Worm (Caenorhabditis elegans) whole organism, mixed stage, embryonic: ENCODE measurements around the gene ZC395.11.

Source experiments
- M03D4.4 ChIP-seq: sonication (generic microtip); optimal IDR thresholded peaks from 2 replicates; lab custom pipeline; 2017; ENCODE audit warnings: mild to moderate bottlenecking, missing genetic modification characterization, missing compliant biosample characterization
- bed-3 ChIP-seq: fragments of 200-800 bp; sonication (Bioruptor generic); optimal IDR thresholded peaks from 3 replicates; lab custom pipeline; 2018; ENCODE audit warnings: mild to moderate bottlenecking, missing genetic modification characterization, moderate library complexity, missing compliant biosample characterization
- blmp-1 ChIP-seq: fragments of 150-350 bp; optimal IDR thresholded peaks from 2 replicates; lab custom pipeline; 2014; ENCODE audit warnings: missing biosample characterization, missing genetic modification characterization
- ceh-39 ChIP-seq: fragments of 150-350 bp; optimal IDR thresholded peaks from 2 replicates; lab custom pipeline; 2014; ENCODE audit warnings: missing biosample characterization, missing genetic modification characterization
- ceh-43 ChIP-seq: fragments of 200-800 bp; sonication (Bioruptor generic); optimal IDR thresholded peaks from 2 replicates; lab custom pipeline; 2018; ENCODE audit warnings: mild to moderate bottlenecking, missing genetic modification characterization, moderate library complexity, missing compliant biosample characterization
- ces-1 ChIP-seq: fragments of 150-350 bp; optimal IDR thresholded peaks from 2 replicates; lab custom pipeline; 2014; ENCODE audit warnings: missing biosample characterization, missing genetic modification reagents, missing genetic modification characterization
- cnd-1 ChIP-seq: fragments of 200-800 bp; sonication (Bioruptor generic); optimal IDR thresholded peaks from 2 replicates; lab custom pipeline; 2018; ENCODE audit warnings: mild to moderate bottlenecking, missing genetic modification characterization, missing compliant biosample characterization
- drap-1 ChIP-seq: fragments of 200-800 bp; sonication (Bioruptor generic); optimal IDR thresholded peaks from 3 replicates; lab custom pipeline; 2018; ENCODE audit warnings: mild to moderate bottlenecking, missing genetic modification characterization, missing compliant biosample characterization
- elt-1 ChIP-seq: sonication (generic microtip); optimal IDR thresholded peaks from 2 replicates; lab custom pipeline; 2017; ENCODE audit warnings: missing genetic modification characterization, mild to moderate bottlenecking, missing compliant biosample characterization, antibody characterized with exemption, moderate library complexity, borderline replicate concordance; ENCODE audit not compliant: insufficient read depth
- flh-1 ChIP-seq: fragments of 200-800 bp; sonication (Bioruptor generic); optimal IDR thresholded peaks from 2 replicates; lab custom pipeline; 2018; ENCODE audit warnings: mild to moderate bottlenecking, missing genetic modification characterization, moderate library complexity, missing compliant biosample characterization
- ham-2 ChIP-seq: fragments of 200-800 bp; sonication (Bioruptor generic); optimal IDR thresholded peaks from 2 replicates; lab custom pipeline; 2018; ENCODE audit warnings: mild to moderate bottlenecking, missing genetic modification characterization, missing compliant biosample characterization
- hlh-1 ChIP-seq: fragments of 150-350 bp; optimal IDR thresholded peaks from 2 replicates; lab custom pipeline; 2014; ENCODE audit warnings: missing biosample characterization, missing genetic modification reagents, missing genetic modification characterization
- lin-13 ChIP-seq: fragments of 150-350 bp; optimal IDR thresholded peaks from 2 replicates; lab custom pipeline; 2014; ENCODE audit warnings: missing biosample characterization, missing genetic modification characterization
- lin-32 ChIP-seq: fragments of 200-800 bp; sonication (Bioruptor generic); optimal IDR thresholded peaks from 2 replicates; lab custom pipeline; 2018; ENCODE audit warnings: mild to moderate bottlenecking, missing genetic modification characterization, missing compliant biosample characterization
- lsy-2 ChIP-seq: fragments of 150-350 bp; optimal IDR thresholded peaks from 2 replicates; lab custom pipeline; 2014; ENCODE audit warnings: missing biosample characterization, missing genetic modification characterization
- mab-5 ChIP-seq: fragments of 150-350 bp; optimal IDR thresholded peaks from 2 replicates; lab custom pipeline; 2014; ENCODE audit warnings: missing biosample characterization, missing genetic modification characterization
- mls-2 ChIP-seq: sonication (generic microtip); optimal IDR thresholded peaks from 2 replicates; lab custom pipeline; 2016; ENCODE audit warnings: mild to moderate bottlenecking, missing genetic modification characterization, moderate library complexity, missing compliant biosample characterization
- nhr-12 ChIP-seq: fragments of 150-350 bp; optimal IDR thresholded peaks from 2 replicates; lab custom pipeline; 2014; ENCODE audit warnings: missing biosample characterization, missing genetic modification characterization
- nhr-2 ChIP-seq: fragments of 150-350 bp; optimal IDR thresholded peaks from 2 replicates; lab custom pipeline; 2014; ENCODE audit warnings: missing biosample characterization, missing genetic modification characterization
- nhr-237 ChIP-seq: fragments of 150-350 bp; optimal IDR thresholded peaks from 2 replicates; lab custom pipeline; 2014; ENCODE audit warnings: missing biosample characterization, missing genetic modification characterization
- nhr-28 ChIP-seq: fragments of 150-350 bp; optimal IDR thresholded peaks from 2 replicates; lab custom pipeline; 2014; ENCODE audit warnings: missing biosample characterization, missing genetic modification characterization
- nhr-76 ChIP-seq: sonication (generic microtip); optimal IDR thresholded peaks from 2 replicates; lab custom pipeline; 2017; ENCODE audit warnings: missing biosample characterization, missing genetic modification characterization
- pha-4 ChIP-seq: fragments of 150-350 bp; optimal IDR thresholded peaks from 2 replicates; lab custom pipeline; 2018; ENCODE audit warnings: missing biosample characterization, missing genetic modification reagents, missing genetic modification characterization
- sem-2 ChIP-seq: fragments of 200-800 bp; sonication (Bioruptor generic); optimal IDR thresholded peaks from 2 replicates; lab custom pipeline; 2018; ENCODE audit warnings: mild to moderate bottlenecking, missing genetic modification characterization, missing compliant biosample characterization
- snpc-4 ChIP-seq: fragments of 150-350 bp; optimal IDR thresholded peaks from 2 replicates; lab custom pipeline; 2014; ENCODE audit warnings: missing biosample characterization, missing genetic modification characterization
- sptf-1 ChIP-seq: sonication (generic microtip); optimal IDR thresholded peaks from 2 replicates; lab custom pipeline; 2017; ENCODE audit warnings: mild to moderate bottlenecking, missing genetic modification characterization, moderate library complexity, missing compliant biosample characterization
- tbx-8 ChIP-seq: fragments of 200-800 bp; sonication (Bioruptor generic); optimal IDR thresholded peaks from 2 replicates; lab custom pipeline; 2018; ENCODE audit warnings: mild to moderate bottlenecking, missing genetic modification characterization, moderate library complexity, missing compliant biosample characterization
- unc-120 ChIP-seq: sonication (generic microtip); optimal IDR thresholded peaks from 2 replicates; lab custom pipeline; 2017; ENCODE audit warnings: missing genetic modification characterization, missing compliant biosample characterization; ENCODE audit not compliant: poor library complexity, severe bottlenecking
- unc-39 ChIP-seq: fragments of 150-350 bp; optimal IDR thresholded peaks from 2 replicates; lab custom pipeline; 2014; ENCODE audit warnings: missing biosample characterization, missing genetic modification characterization
- unc-62 ChIP-seq: fragments of 150-350 bp; optimal IDR thresholded peaks from 2 replicates; lab custom pipeline; 2014; ENCODE audit warnings: missing biosample characterization, missing genetic modification reagents, missing genetic modification characterization
- zip-8 ChIP-seq: fragments of 150-350 bp; optimal IDR thresholded peaks from 2 replicates; lab custom pipeline; 2014; ENCODE audit warnings: missing biosample characterization, missing genetic modification characterization
- ztf-11 ChIP-seq: fragments of 150-350 bp; optimal IDR thresholded peaks from 2 replicates; lab custom pipeline; 2014; ENCODE audit warnings: missing biosample characterization, missing genetic modification characterization

ZC395.11 gene

DNA sequence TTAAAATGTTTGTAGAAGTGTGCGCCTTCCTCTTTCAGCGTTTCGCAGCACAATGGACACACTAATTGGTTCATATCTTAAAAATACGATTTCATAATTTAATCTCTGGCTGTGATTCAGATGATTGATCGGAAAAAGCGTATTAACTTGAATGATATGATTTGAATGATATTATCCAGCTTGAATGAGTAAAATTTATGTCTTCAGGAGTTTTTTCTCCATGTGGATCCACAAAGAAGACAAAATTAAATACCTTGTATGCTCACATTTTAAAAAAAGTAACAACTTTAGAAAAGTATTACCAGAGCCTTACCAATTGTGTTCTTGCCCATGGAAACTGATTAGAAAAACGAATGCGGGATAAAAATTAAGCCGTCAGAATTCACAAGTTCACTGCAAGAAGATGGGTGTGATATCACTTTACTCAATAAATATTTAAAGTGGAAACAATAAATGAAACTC lies 12.7 kb downstream of the ZC395.11 start, which contains the start of gene ztf-8:
TSS of gene ztf-8 (minus strand) at position 76 of the 462 bp plus-strand sequence.
- TF ChIP-seq mab-5 (tag; lab: Kevin White, UChicago) (no peak), ztf-11 (tag; lab: Kevin White, UChicago) (no peak), drap-1 (GFP tag; lab: Kevin White, UChicago) (no peak), flh-1 (GFP tag; lab: Kevin White, UChicago) (no peak), ces-1 (GFP tag; lab: Kevin White, UChicago) (peak; percentile 3), unc-39 (no peak), pha-4 (tag; lab: Kevin White, UChicago) (no peak), unc-62 (GFP tag; lab: Kevin White, UChicago) (no peak)

DNA sequence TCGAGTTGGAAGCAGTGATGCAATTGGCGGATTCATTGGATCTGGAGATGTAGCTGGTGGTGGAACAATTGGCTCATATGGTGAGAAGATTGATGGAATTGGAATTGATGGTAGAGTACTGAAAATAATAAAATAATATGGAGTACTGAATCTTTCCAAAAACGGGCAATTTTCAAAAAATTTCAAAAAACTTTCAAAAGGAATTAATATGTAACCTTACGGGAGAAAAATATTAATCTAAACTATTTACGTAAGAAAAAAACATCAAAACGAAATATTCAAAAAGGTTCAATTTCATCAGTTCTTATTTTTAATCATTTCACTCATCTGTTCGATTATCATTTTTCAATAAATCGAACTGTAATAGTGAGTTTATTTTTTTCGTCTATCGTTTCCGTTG lies 16.3 kb downstream of the ZC395.11 start, which contains the start of gene ZC395.4:
TSS of gene ZC395.4 (plus strand) at position 301 of the 400 bp plus-strand sequence.
- TF ChIP-seq lsy-2 (tag; lab: Kevin White, UChicago) = no peak
- no peak for TF ChIP-seq elt-1 (tag; lab: Kevin White, UChicago)
- no peak for TF ChIP-seq mls-2 (tag; lab: Kevin White, UChicago)
- no peak for TF ChIP-seq nhr-12
- TF ChIP-seq nhr-28 = no peak
- TF ChIP-seq ceh-43 (GFP tag; lab: Kevin White, UChicago) = no peak
- TF ChIP-seq nhr-76 (tag; lab: Kevin White, UChicago) = no peak
- TF ChIP-seq bed-3 (GFP tag; lab: Kevin White, UChicago) = no peak
- no peak for TF ChIP-seq nhr-2 (tag; lab: Kevin White, UChicago)
- no peak for TF ChIP-seq lin-32

DNA sequence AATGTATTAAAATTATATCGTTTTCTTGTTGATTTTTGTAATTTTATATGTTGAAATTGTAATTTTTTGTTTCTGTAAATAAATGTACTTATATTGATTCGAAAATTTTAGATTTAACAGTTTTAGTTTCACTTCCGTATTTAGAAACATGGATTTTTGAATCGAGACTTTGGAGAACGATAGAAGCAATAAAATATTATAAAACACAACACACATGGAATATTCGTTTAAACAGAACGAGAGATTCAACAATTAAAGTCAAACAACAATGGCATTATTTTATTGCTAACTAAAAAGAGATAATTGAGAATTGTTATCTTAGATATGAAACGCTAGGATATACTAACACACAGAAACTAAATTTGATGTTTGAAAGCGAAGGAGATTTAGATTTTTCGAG lies 17.6 kb downstream of the ZC395.11 start:
- TF ChIP-seq sem-2 (GFP tag; lab: Kevin White, UChicago) (no peak), bed-3 (GFP tag; lab: Kevin White, UChicago) (no peak), unc-120 (tag; lab: Kevin White, UChicago) (no peak), tbx-8 (no peak), sptf-1 (tag; lab: Kevin White, UChicago) (no peak), lin-32 (no peak), ces-1 (GFP tag; lab: Kevin White, UChicago) (no peak), nhr-237 (tag; lab: Kevin White, UChicago) (no peak), nhr-76 (tag; lab: Kevin White, UChicago) (no peak), mls-2 (tag; lab: Kevin White, UChicago) (no peak), drap-1 (GFP tag; lab: Kevin White, UChicago) (no peak), nhr-28 (no peak), snpc-4 (tag; lab: Kevin White, UChicago) (no peak), elt-1 (tag; lab: Kevin White, UChicago) (no peak), M03D4.4 (tag; lab: Kevin White, UChicago) (no peak), blmp-1 (tag; lab: Kevin White, UChicago) (no peak), nhr-2 (tag; lab: Kevin White, UChicago) (no peak), lin-13 (tag; lab: Kevin White, UChicago) (no peak)

DNA sequence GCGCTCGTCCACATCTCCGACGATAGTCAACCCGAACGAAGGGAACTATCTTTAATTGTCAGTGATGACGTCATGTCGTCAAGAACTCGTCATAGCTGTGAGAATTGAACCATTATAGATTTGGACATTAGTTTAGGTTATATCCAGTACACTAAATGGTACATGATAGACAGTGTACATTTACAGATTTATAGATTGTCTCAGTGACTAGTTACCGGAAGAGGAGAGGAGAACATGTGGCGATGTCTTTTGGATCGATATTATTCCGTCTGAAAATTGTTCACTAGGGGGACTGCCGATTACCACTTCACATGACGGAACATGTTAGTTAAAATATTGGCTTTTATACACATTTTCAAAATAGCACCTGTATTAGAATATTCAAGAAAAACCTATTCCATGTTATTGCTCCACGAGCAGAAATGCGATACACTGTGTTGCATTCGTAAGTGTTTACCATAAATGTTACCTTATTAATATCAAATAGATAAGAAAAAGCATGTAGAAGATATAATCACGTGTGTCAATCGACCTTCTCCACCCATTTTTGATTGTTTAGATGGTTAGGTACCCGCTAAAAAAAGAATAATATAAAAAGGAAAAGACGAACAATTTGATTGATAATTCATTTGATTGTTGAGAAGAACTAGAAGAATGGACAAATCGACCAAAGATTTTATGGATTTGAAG lies 18.7 kb downstream of the ZC395.11 start, which contains the start of gene ZC395.5:
TSS of gene ZC395.5 (plus strand) at position 632 of the 690 bp plus-strand sequence.
- TF ChIP-seq sptf-1 (tag; lab: Kevin White, UChicago) (no peak), zip-8 (tag; lab: Kevin White, UChicago) (peak; percentile 11)

DNA sequence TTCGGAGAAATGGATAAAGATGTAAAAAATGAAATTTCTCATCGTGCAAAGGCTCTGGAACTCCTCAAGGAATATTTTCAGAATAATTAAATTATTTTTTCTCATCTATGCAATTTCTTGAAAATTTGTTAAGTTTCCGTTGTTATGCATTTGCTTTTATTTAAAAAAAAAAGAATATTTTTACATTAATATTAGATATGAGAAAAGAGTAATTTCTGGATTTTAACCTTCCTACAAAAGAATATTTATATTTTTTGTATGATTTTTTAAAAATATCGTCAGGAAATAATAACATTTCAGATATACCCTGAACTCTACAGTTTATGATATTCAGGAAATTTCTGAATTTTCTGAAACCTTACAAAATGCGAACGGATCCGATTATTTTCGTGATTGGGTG lies 21.3 kb downstream of the ZC395.11 start, which contains the start of gene gro-1:
TSS of gene gro-1 (plus strand) at position 301 of the 400 bp plus-strand sequence.
- TF ChIP-seq pha-4 (tag; lab: Kevin White, UChicago) (no peak), lsy-2 (tag; lab: Kevin White, UChicago) (no peak), ces-1 (GFP tag; lab: Kevin White, UChicago) (no peak), tbx-8 (no peak), bed-3 (GFP tag; lab: Kevin White, UChicago) (no peak), mls-2 (tag; lab: Kevin White, UChicago) (no peak), hlh-1 (no peak), unc-39 (no peak), ham-2 (no peak), nhr-2 (tag; lab: Kevin White, UChicago) (no peak), nhr-28 (no peak), lin-32 (no peak), lin-13 (tag; lab: Kevin White, UChicago) (no peak), mab-5 (tag; lab: Kevin White, UChicago) (no peak), cnd-1 (tag; lab: Kevin White, UChicago) (no peak), ceh-39 (tag; lab: Kevin White, UChicago) (no peak)
